Worm (Caenorhabditis elegans) whole organism, L1 larva: ENCODE results near the gene abcx-1.

Experiments
- F16B12.6 ChIP-seq: fragments of 150-350 bp; optimal IDR thresholded peaks from 2 replicates; lab custom pipeline; 2014; ENCODE audit warnings: missing biosample characterization, missing genetic modification characterization
- dsc-1 ChIP-seq: sonication (generic microtip); optimal IDR thresholded peaks from 2 replicates; lab custom pipeline; 2016; ENCODE audit warnings: mild to moderate bottlenecking, missing genetic modification characterization, missing compliant biosample characterization
- jun-1 ChIP-seq: fragments of 150-350 bp; optimal IDR thresholded peaks from 2 replicates; lab custom pipeline; 2014; ENCODE audit warnings: missing biosample characterization, missing genetic modification reagents, missing genetic modification characterization
- lin-35 ChIP-seq, 2 experiments: fragments of 150-350 bp; optimal IDR thresholded peaks; 2 replicates each; lab custom pipeline; 2014; ENCODE audit warnings: missing biosample characterization in 2 of 2, missing genetic modification characterization in 2 of 2, missing genetic modification reagents in 2 of 2
- lin-39 ChIP-seq: fragments of 150-350 bp; optimal IDR thresholded peaks from 2 replicates; lab custom pipeline; 2014; ENCODE audit warnings: missing biosample characterization, missing genetic modification reagents, missing genetic modification characterization
- lsy-2 ChIP-seq, 2 experiments: fragments of 150-350 bp; optimal IDR thresholded peaks; 2 replicates each; lab custom pipeline; 2014; ENCODE audit warnings: missing biosample characterization in 2 of 2, missing genetic modification characterization in 2 of 2
- nhr-11 ChIP-seq: fragments of 150-350 bp; optimal IDR thresholded peaks from 2 replicates; lab custom pipeline; 2014; ENCODE audit warnings: missing biosample characterization, missing genetic modification characterization
- nhr-237 ChIP-seq: fragments of 150-350 bp; optimal IDR thresholded peaks from 2 replicates; lab custom pipeline; 2014; ENCODE audit warnings: missing biosample characterization, missing genetic modification characterization
- pag-3 ChIP-seq: sonication (generic microtip); optimal IDR thresholded peaks from 2 replicates; lab custom pipeline; 2017; ENCODE audit warnings: missing genetic modification characterization, mild to moderate bottlenecking, missing compliant biosample characterization, antibody characterized with exemption, borderline replicate concordance; ENCODE audit not compliant: insufficient read depth
- snpc-4 ChIP-seq: fragments of 150-350 bp; optimal IDR thresholded peaks from 2 replicates; lab custom pipeline; 2014; ENCODE audit warnings: missing biosample characterization, missing genetic modification characterization

DNA sequence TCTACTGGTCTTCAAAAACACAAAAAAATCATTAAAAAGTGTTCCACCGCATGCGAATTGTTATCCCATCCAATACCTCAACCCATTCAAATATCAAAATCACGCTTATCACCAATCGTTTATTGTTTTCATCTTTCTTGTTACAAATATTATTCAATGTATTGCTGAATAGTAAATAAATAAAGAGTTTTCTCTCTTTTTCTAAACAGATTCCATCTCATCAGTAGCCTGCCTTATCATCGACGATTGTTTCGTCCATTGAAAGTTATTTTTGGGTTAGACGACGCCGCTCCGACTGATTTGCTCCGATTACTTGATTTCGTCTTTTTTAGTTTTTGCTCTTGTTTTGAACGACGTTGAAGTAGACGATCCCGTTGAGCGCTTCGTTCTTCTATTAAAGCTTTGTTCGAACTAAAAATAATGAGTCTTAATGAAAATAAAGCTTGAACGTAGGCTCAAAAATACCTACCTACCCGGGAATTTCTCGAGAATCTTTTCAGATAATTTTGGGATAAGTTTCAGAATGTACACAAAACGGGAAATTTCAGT, 5.8 kb upstream of the abcx-1 start:
- TF ChIP-seq nhr-11 (tag; lab: Kevin White, UChicago), result no peak
- no peak for TF ChIP-seq lin-39
- no peak for TF ChIP-seq jun-1 (tag; lab: Kevin White, UChicago)
- no peak for TF ChIP-seq snpc-4 (tag; lab: Kevin White, UChicago)
- no peak for TF ChIP-seq nhr-237 (tag; lab: Kevin White, UChicago)
- TF ChIP-seq lin-35 (GFP tag; optimal IDR thresholded peaks at IDR 0.05; lab: Kevin White, UChicago), result no peak
- TF ChIP-seq pag-3, result no peak
- no peak for TF ChIP-seq F16B12.6 (tag; lab: Kevin White, UChicago)
- no peak for TF ChIP-seq lsy-2 (tag; optimal IDR thresholded peaks at IDR 0.05; lab: Kevin White, UChicago)
- TF ChIP-seq dsc-1 (tag; lab: Kevin White, UChicago), result no peak
